Fruit fly (Drosophila melanogaster): Measurements from ENCODE around the gene Mnn1.

dm6 chr2L:7060751-7061150, 4.7 kb downstream of the Mnn1 start, which contains the start of gene Mst27D:
- TF ChIP-seq Hr83 (GFP tag; optimal IDR thresholded peaks at IDR 0.05; ENCODE audit: poor library complexity, severe bottlenecking) = no peak
- no peak for TF ChIP-seq usp (GFP tag; optimal IDR thresholded peaks at IDR 0.05)
- TF ChIP-seq rgr (GFP tag; optimal IDR thresholded peaks at IDR 0.05) = no peak
- TF ChIP-seq Rel (GFP tag; optimal IDR thresholded peaks at IDR 0.05) = no peak
- no peak for TF ChIP-seq Rel (tag; optimal IDR thresholded peaks at IDR 0.05)
- no peak for TF ChIP-seq Myc (optimal IDR thresholded peaks at IDR 0.05)
- no peak for TF ChIP-seq sage (GFP tag; optimal IDR thresholded peaks at IDR 0.05)
- TF ChIP-seq Vsx2 (GFP tag; optimal IDR thresholded peaks at IDR 0.05; ENCODE audit: partially characterized antibody) = no peak
- TF ChIP-seq ey (GFP tag; optimal IDR thresholded peaks at IDR 0.05) = no peak
- TF ChIP-seq h (GFP tag; optimal IDR thresholded peaks at IDR 0.05) = no peak
- no peak for TF ChIP-seq dmrt93B (GFP tag; optimal IDR thresholded peaks at IDR 0.05)
- no peak for TF ChIP-seq CrebA (GFP tag; optimal IDR thresholded peaks at IDR 0.05; ENCODE audit: borderline replicate concordance)
- TF ChIP-seq psq (GFP tag; optimal IDR thresholded peaks at IDR 0.05) = no peak
- no peak for TF ChIP-seq HLH106 (tag; optimal IDR thresholded peaks at IDR 0.05)
- TF ChIP-seq dl (GFP tag; optimal IDR thresholded peaks at IDR 0.05; ENCODE audit: insufficient read depth in 1 of 2, partially characterized antibody in 2 of 2) = no peak
